Worm (Caenorhabditis elegans): ENCODE data around the gene coa-4.

DNA sequence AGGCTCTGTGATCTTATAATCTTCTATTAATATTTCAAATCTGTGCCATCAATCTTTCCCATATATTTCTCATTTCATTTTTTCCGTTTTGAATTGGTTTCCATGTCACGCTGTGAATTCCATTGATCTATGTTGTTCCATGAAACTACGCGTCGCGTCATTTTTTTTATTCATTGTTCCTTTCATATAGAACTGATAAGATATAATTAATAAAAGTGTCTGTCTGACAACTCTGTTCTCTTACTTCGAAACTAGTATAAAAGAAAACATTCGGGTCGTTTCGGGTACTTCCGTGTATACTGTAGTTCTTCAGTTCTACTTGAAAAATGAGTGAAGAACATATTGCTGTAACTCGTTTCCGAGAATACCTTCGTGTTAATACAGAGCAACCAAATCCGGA lies 39.1 kb upstream of the coa-4 start, which contains the start of gene C10C5.3:
- peak; percentile 50 for TF ChIP-seq dve-1 (tag; optimal IDR thresholded peaks at IDR 0.05; ENCODE audit: insufficient read depth)
- no peak for TF ChIP-seq nhr-76 (tag; optimal IDR thresholded peaks at IDR 0.05)
- peak; percentile 21; the same call in 1 of the 2 replicates for TF ChIP-seq dmd-6 (GFP tag; IDR thresholded peaks at IDR 0.05)

Data from whole organism, L4 larva.